Fruit fly (Drosophila melanogaster): ENCODE measurements around the gene CG4133.

Gene CG4133

dm6 chr2L:421119-421821 is 34.1 kb upstream of the CG4133 start, which contains the start of the genes CG11885 and CG13692:
CG11885 (minus strand) TSS chr2L:421450.
CG13692 (plus strand) TSS chr2L:421771.
- TF ChIP-seq D1 (tag; optimal IDR thresholded peaks at IDR 0.05) = no peak
- TF ChIP-seq CG17806 (tag; optimal IDR thresholded peaks at IDR 0.05) = no peak
- TF ChIP-seq Ets98B (GFP tag; IDR thresholded peaks at IDR 0.05) = no peak
- TF ChIP-seq Snoo (tag; optimal IDR thresholded peaks at IDR 0.05) = peak; percentile 19
- no peak for TF ChIP-seq Pif1B (GFP tag; optimal IDR thresholded peaks at IDR 0.05)
- no peak for TF ChIP-seq CG9948 (tag; optimal IDR thresholded peaks at IDR 0.05)
- TF ChIP-seq EcR (GFP tag; optimal IDR thresholded peaks at IDR 0.05) = peak; percentile 3
- no peak for TF ChIP-seq CG34367 (tag; optimal IDR thresholded peaks at IDR 0.05)
- no peak for TF ChIP-seq CG14655 (GFP tag; optimal IDR thresholded peaks at IDR 0.05)
- no peak for TF ChIP-seq CG15710 (tag; optimal IDR thresholded peaks at IDR 0.05)
- no peak for TF ChIP-seq Pif1A (GFP tag; optimal IDR thresholded peaks at IDR 0.05)
- no peak for TF ChIP-seq CG8159 (tag; optimal IDR thresholded peaks at IDR 0.05)
- TF ChIP-seq fd96Ca (GFP tag; IDR thresholded peaks at IDR 0.05) = no peak
- no peak for TF ChIP-seq rn (GFP tag; IDR thresholded peaks at IDR 0.05)
- no peak for TF ChIP-seq gl (tag; optimal IDR thresholded peaks at IDR 0.05)
- TF ChIP-seq CG10348 (GFP tag; IDR thresholded peaks at IDR 0.05) = no peak
- no peak for TF ChIP-seq CG12605 (GFP tag; IDR thresholded peaks at IDR 0.05)
- TF ChIP-seq CG8301 (tag; optimal IDR thresholded peaks at IDR 0.05) = no peak
- TF ChIP-seq CG13204 (GFP tag; optimal IDR thresholded peaks at IDR 0.05) = no peak
- peak; percentile 39; the same call in 2 of the 3 replicates for TF ChIP-seq CG4496 (GFP tag; IDR thresholded peaks at IDR 0.05)
- TF ChIP-seq CG32121 (GFP tag; IDR thresholded peaks at IDR 0.05) = no peak

- TF ChIP-seq CG34367 (tag; optimal IDR thresholded peaks at IDR 0.05) (no peak), CG10348 (GFP tag; IDR thresholded peaks at IDR 0.05) (no peak), CG17806 (tag; optimal IDR thresholded peaks at IDR 0.05) (no peak), CG15710 (tag; optimal IDR thresholded peaks at IDR 0.05) (no peak), CG4496 (GFP tag; IDR thresholded peaks at IDR 0.05) (no peak), D1 (tag; optimal IDR thresholded peaks at IDR 0.05) (no peak), CG12605 (GFP tag; IDR thresholded peaks at IDR 0.05) (no peak), Pif1B (GFP tag; optimal IDR thresholded peaks at IDR 0.05) (no peak), CG13204 (GFP tag; optimal IDR thresholded peaks at IDR 0.05) (no peak), fd96Ca (GFP tag; IDR thresholded peaks at IDR 0.05) (no peak), Pif1A (GFP tag; optimal IDR thresholded peaks at IDR 0.05) (no peak), gl (tag; optimal IDR thresholded peaks at IDR 0.05) (no peak), CG14655 (GFP tag; optimal IDR thresholded peaks at IDR 0.05) (no peak), CG8301 (tag; optimal IDR thresholded peaks at IDR 0.05) (no peak), CG8159 (tag; optimal IDR thresholded peaks at IDR 0.05) (no peak)
Measured at dm6 chr2L:422573-422972, 32.8 kb upstream of the CG4133 start, which contains the start of gene BBS8. BBS8 (plus strand) TSS chr2L:422873.

dm6 chr2L:423160-423559 is 32.2 kb upstream of the CG4133 start:
- TF ChIP-seq CG9948 (tag; optimal IDR thresholded peaks at IDR 0.05) (peak; percentile 61), gl (tag; optimal IDR thresholded peaks at IDR 0.05) (no peak), Ets98B (GFP tag; IDR thresholded peaks at IDR 0.05) (no peak), CG8159 (tag; optimal IDR thresholded peaks at IDR 0.05) (peak; percentile 45), CG34367 (tag; optimal IDR thresholded peaks at IDR 0.05) (peak; percentile 14), Pif1A (GFP tag; optimal IDR thresholded peaks at IDR 0.05) (peak; percentile 64), CG12605 (GFP tag; IDR thresholded peaks at IDR 0.05) (no peak), EcR (GFP tag; optimal IDR thresholded peaks at IDR 0.05) (no peak), CG4496 (GFP tag; IDR thresholded peaks at IDR 0.05) (peak; percentile 29; the same call in 1 of the 3 replicates), CG14655 (GFP tag; optimal IDR thresholded peaks at IDR 0.05) (peak; percentile 72), D1 (tag; optimal IDR thresholded peaks at IDR 0.05) (no peak), CG17806 (tag; optimal IDR thresholded peaks at IDR 0.05) (peak; percentile 56), CG8301 (tag; optimal IDR thresholded peaks at IDR 0.05) (peak; percentile 51), CG10348 (GFP tag; IDR thresholded peaks at IDR 0.05) (no peak), rn (GFP tag; IDR thresholded peaks at IDR 0.05) (no peak), CG15710 (tag; optimal IDR thresholded peaks at IDR 0.05) (peak; percentile 45), Snoo (tag; optimal IDR thresholded peaks at IDR 0.05) (peak; percentile 78), CG32121 (GFP tag; IDR thresholded peaks at IDR 0.05) (no peak), fd96Ca (GFP tag; IDR thresholded peaks at IDR 0.05) (no peak), CG13204 (GFP tag; optimal IDR thresholded peaks at IDR 0.05) (no peak), Pif1B (GFP tag; optimal IDR thresholded peaks at IDR 0.05) (peak; percentile 52)

dm6 chr2L:425491-425890 is 29.8 kb upstream of the CG4133 start:
- TF ChIP-seq CG8301 (tag; optimal IDR thresholded peaks at IDR 0.05) (no peak), CG13204 (GFP tag; optimal IDR thresholded peaks at IDR 0.05) (no peak), Pif1B (GFP tag; optimal IDR thresholded peaks at IDR 0.05) (no peak), fd96Ca (GFP tag; IDR thresholded peaks at IDR 0.05) (no peak), CG9948 (tag; optimal IDR thresholded peaks at IDR 0.05) (no peak), CG8159 (tag; optimal IDR thresholded peaks at IDR 0.05) (no peak), Ets98B (GFP tag; IDR thresholded peaks at IDR 0.05) (no peak), Pif1A (GFP tag; optimal IDR thresholded peaks at IDR 0.05) (no peak)

- TF ChIP-seq CG9948 (tag; optimal IDR thresholded peaks at IDR 0.05) (no peak), Pif1B (GFP tag; optimal IDR thresholded peaks at IDR 0.05) (no peak)
Measured at dm6 chr2L:426449-426848, 28.9 kb upstream of the CG4133 start.

Data from whole organism, pupa.